Fruit fly (Drosophila melanogaster): ENCODE measurements around the gene CG14811.

Gene CG14811

dm6 chrX:1858867-1859266 lies 36.7 kb upstream of the CG14811 start, which contains the start of gene Lamtor5 (continued):
- TF ChIP-seq tna (GFP tag; IDR thresholded peaks at IDR 0.05; ENCODE audit: partially characterized antibody), result no peak
- no peak for TF ChIP-seq CG11398 (GFP tag; optimal IDR thresholded peaks at IDR 0.05)
- no peak for TF ChIP-seq CG4360 (GFP tag; IDR thresholded peaks at IDR 0.05)
- TF ChIP-seq Taf1 (GFP tag; IDR thresholded peaks at IDR 0.05), result 0 out of 2 replicates have a peak, but pooled peaks have one; percentile 29
- no peak for TF ChIP-seq CG12299 (tag; optimal IDR thresholded peaks at IDR 0.05)
- peak; percentile 53 for TF ChIP-seq unpg (GFP tag; optimal IDR thresholded peaks at IDR 0.05)
- no peak for TF ChIP-seq toy (GFP tag; IDR thresholded peaks at IDR 0.05)
- TF ChIP-seq CG12391 (tag; optimal IDR thresholded peaks at IDR 0.05), result peak; percentile 59
- TF ChIP-seq CG14014 (GFP tag; IDR thresholded peaks at IDR 0.05), result peak; percentile 34; the same call in 1 of the 2 replicates
- no peak for TF ChIP-seq Nf-YA (GFP tag; IDR thresholded peaks at IDR 0.05)
- no peak for TF ChIP-seq CG11723 (GFP tag; optimal IDR thresholded peaks at IDR 0.05)
- no peak for TF ChIP-seq Lhr (GFP tag; optimal IDR thresholded peaks at IDR 0.05)
- TF ChIP-seq CG10979 (tag; optimal IDR thresholded peaks at IDR 0.05), result peak; percentile 30
- TF ChIP-seq cwo (GFP tag; optimal IDR thresholded peaks at IDR 0.05), result peak; percentile 27
- no peak for TF ChIP-seq hth (optimal IDR thresholded peaks at IDR 0.05)
- TF ChIP-seq Fer1 (GFP tag; optimal IDR thresholded peaks at IDR 0.05), result peak; percentile 55
- TF ChIP-seq pb (GFP tag; optimal IDR thresholded peaks at IDR 0.05), result no peak
- TF ChIP-seq CG7357 (GFP tag; IDR thresholded peaks at IDR 0.05), result no peak
- TF ChIP-seq CG7745 (tag; optimal IDR thresholded peaks at IDR 0.05), result no peak
- peak; percentile 93 for TF ChIP-seq sens (GFP tag)
- TF ChIP-seq Dad (GFP tag; optimal IDR thresholded peaks at IDR 0.05), result peak; percentile 14
- TF ChIP-seq lov (optimal IDR thresholded peaks at IDR 0.05), result no peak
- no peak for TF ChIP-seq lov (GFP tag; IDR thresholded peaks at IDR 0.05)
- no peak for TF ChIP-seq CG1602 (GFP tag; optimal IDR thresholded peaks at IDR 0.05)
- peak; percentile 17 for TF ChIP-seq trem (tag; optimal IDR thresholded peaks at IDR 0.05)
- peak; percentile 41 for TF ChIP-seq CG10267 (tag; optimal IDR thresholded peaks at IDR 0.05)
- TF ChIP-seq Sin3A (optimal IDR thresholded peaks at IDR 0.05), result no peak
- peak; percentile 18 for TF ChIP-seq CG8388 (GFP tag; optimal IDR thresholded peaks at IDR 0.05)
- peak; percentile 31 for TF ChIP-seq pum (GFP tag; optimal IDR thresholded peaks at IDR 0.05)
- peak; percentile 9 for TF ChIP-seq pho (GFP tag; optimal IDR thresholded peaks at IDR 0.05)
- TF ChIP-seq da (GFP tag; optimal IDR thresholded peaks at IDR 0.05), result no peak
- TF ChIP-seq sna (GFP tag; IDR thresholded peaks at IDR 0.05; ENCODE audit: partially characterized antibody), result no peak
- TF ChIP-seq lola (GFP tag; optimal IDR thresholded peaks at IDR 0.05), result peak in 1 of 3 experiments; percentile 21
- no peak for TF ChIP-seq schlank (tag; optimal IDR thresholded peaks at IDR 0.05)
- TF ChIP-seq Mad (GFP tag; optimal IDR thresholded peaks at IDR 0.05), result peak; percentile 10
- TF ChIP-seq sim (GFP tag; IDR thresholded peaks at IDR 0.05), result no peak
- no peak for TF ChIP-seq CG10462 (GFP tag; optimal IDR thresholded peaks at IDR 0.05)
- peak; percentile 49 for TF ChIP-seq vfl (GFP tag; optimal IDR thresholded peaks at IDR 0.05)
- TF ChIP-seq ase (GFP tag; IDR thresholded peaks at IDR 0.05), result no peak
- TF ChIP-seq pnt (GFP tag; optimal IDR thresholded peaks at IDR 0.05), result no peak
- no peak for TF ChIP-seq unc-4 (GFP tag; IDR thresholded peaks at IDR 0.05; ENCODE audit: partially characterized antibody)
- TF ChIP-seq CG3281 (GFP tag; optimal IDR thresholded peaks at IDR 0.05), result peak; percentile 37
- no peak for TF ChIP-seq CG1792 (GFP tag; optimal IDR thresholded peaks at IDR 0.05)
- peak; percentile 34 for TF ChIP-seq Dek (tag; optimal IDR thresholded peaks at IDR 0.05)
- TF ChIP-seq CG12236 (GFP tag; optimal IDR thresholded peaks at IDR 0.05), result no peak
- peak; percentile 35 for TF ChIP-seq bab2 (GFP tag; optimal IDR thresholded peaks at IDR 0.05)
- peak; percentile 71 for TF ChIP-seq MESR4 (GFP tag; optimal IDR thresholded peaks at IDR 0.05)
- TF ChIP-seq zen2 (GFP tag; IDR thresholded peaks at IDR 0.05; ENCODE audit: partially characterized antibody), result no peak
- TF ChIP-seq lilli (GFP tag; optimal IDR thresholded peaks at IDR 0.05), result peak; percentile 60
- no peak for TF ChIP-seq Hr39 (optimal IDR thresholded peaks at IDR 0.05)
- TF ChIP-seq CG33213 (GFP tag; optimal IDR thresholded peaks at IDR 0.05), result peak; percentile 2
- TF ChIP-seq CG32772 (GFP tag; IDR thresholded peaks at IDR 0.05), result peak; percentile 44; the same call in 1 of the 2 replicates
- peak; percentile 43 for TF ChIP-seq mam (GFP tag; optimal IDR thresholded peaks at IDR 0.05)
